Worm (Caenorhabditis elegans) whole organism, midembryonic: Measurements from ENCODE around the gene exc-9.

Experiments used
- T22C8.4 ChIP-seq: fragments of 200-800 bp; sonication (Bioruptor generic); IDR thresholded peaks from 2 replicates; pipeline ENCODE4 v1.3.6; 2022; ENCODE audit warnings: missing genetic modification characterization, missing compliant biosample characterization
- cog-1 ChIP-seq: sonication (generic microtip); optimal IDR thresholded peaks from 2 replicates; lab custom pipeline; 2016; ENCODE audit warnings: missing genetic modification characterization, missing compliant biosample characterization
- flt-1 ChIP-seq: fragments of 200-800 bp; sonication (Bioruptor generic); IDR thresholded peaks from 2 replicates; pipeline ENCODE4 v1.3.6; 2022; ENCODE audit warnings: missing genetic modification characterization, missing compliant biosample characterization
- klf-2 ChIP-seq: fragments of 200-800 bp; sonication (Bioruptor generic); conservative IDR thresholded peaks from 2 replicates; pipeline ENCODE4 v1.3.6; 2022; ENCODE audit warnings: missing genetic modification reagents, missing genetic modification characterization, missing compliant biosample characterization
- med-1 ChIP-seq: sonication (generic microtip); optimal IDR thresholded peaks from 2 replicates; lab custom pipeline; 2017; ENCODE audit warnings: missing genetic modification characterization, mild to moderate bottlenecking, missing compliant biosample characterization, antibody characterized with exemption, missing genetic modification reagents; ENCODE audit not compliant: insufficient read depth
- ref-1 ChIP-seq: fragments of 200-800 bp; sonication (Bioruptor generic); conservative IDR thresholded peaks from 2 replicates; pipeline ENCODE4 v1.3.6; 2022; ENCODE audit warnings: missing genetic modification reagents, missing genetic modification characterization, missing compliant biosample characterization
- tab-1 ChIP-seq: fragments of 200-800 bp; sonication (Bioruptor generic); IDR thresholded peaks from 2 replicates; pipeline ENCODE4 v1.3.6; 2022; ENCODE audit warnings: missing genetic modification characterization, missing compliant biosample characterization
- ztf-23 ChIP-seq: fragments of 200-800 bp; sonication (Bioruptor generic); IDR thresholded peaks from 2 replicates; pipeline ENCODE4 v1.3.6; 2022; ENCODE audit warnings: missing genetic modification reagents, missing genetic modification characterization, missing compliant biosample characterization
- ztf-29 ChIP-seq: fragments of 200-800 bp; sonication (Bioruptor generic); IDR thresholded peaks from 2 replicates; pipeline ENCODE4 v1.3.6; 2022; ENCODE audit warnings: missing genetic modification reagents, missing genetic modification characterization, missing compliant biosample characterization

The exc-9 gene

DNA sequence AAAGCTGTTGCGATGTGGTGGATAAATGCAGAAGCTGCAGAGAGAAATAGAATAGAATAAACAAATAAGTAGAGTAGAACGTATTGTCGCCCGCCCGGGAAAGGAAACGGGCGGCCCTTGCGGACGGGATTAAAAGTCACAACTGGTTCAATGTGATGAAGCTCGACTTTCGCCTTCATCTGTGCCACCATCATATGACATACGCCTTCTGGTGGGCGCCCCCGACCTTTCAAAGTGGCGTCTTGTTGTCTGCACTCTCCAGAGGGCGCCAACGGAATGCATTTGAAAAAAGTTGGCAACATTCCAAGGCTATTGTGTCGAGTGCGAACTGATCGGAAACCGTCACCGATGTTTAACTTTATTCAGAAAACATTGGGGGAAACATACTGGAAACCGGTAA, 2.5 kb upstream of the exc-9 start:
- TF ChIP-seq med-1 (GFP tag; lab: Kevin White, UChicago) (no peak), ztf-29 (GFP tag; lab: Robert Waterston, UW) (no peak), klf-2 (GFP tag; lab: Robert Waterston, UW) (no peak), tab-1 (GFP tag; lab: Robert Waterston, UW) (no peak), ref-1 (GFP tag; lab: Robert Waterston, UW) (no peak), flt-1 (no peak), ztf-23 (GFP tag; lab: Robert Waterston, UW) (no peak), T22C8.4 (GFP tag; lab: Robert Waterston, UW) (no peak), cog-1 (tag; lab: Kevin White, UChicago) (no peak)

ce11 chrIV:7938834-7939233, 2.0 kb downstream of the exc-9 start, which contains the start of gene F20D12.7:
F20D12.7 (minus strand) TSS chrIV:7938934.
- no peak for TF ChIP-seq T22C8.4 (GFP tag; lab: Robert Waterston, UW)
- TF ChIP-seq cog-1 (tag; lab: Kevin White, UChicago), result no peak
- no peak for TF ChIP-seq klf-2 (GFP tag; lab: Robert Waterston, UW)
- no peak for TF ChIP-seq ref-1 (GFP tag; lab: Robert Waterston, UW)
- no peak for TF ChIP-seq ztf-29 (GFP tag; lab: Robert Waterston, UW)
- TF ChIP-seq ztf-23 (GFP tag; lab: Robert Waterston, UW), result no peak
- TF ChIP-seq tab-1 (GFP tag; lab: Robert Waterston, UW), result no peak
- no peak for TF ChIP-seq flt-1
- no peak for TF ChIP-seq med-1 (GFP tag; lab: Kevin White, UChicago)

DNA sequence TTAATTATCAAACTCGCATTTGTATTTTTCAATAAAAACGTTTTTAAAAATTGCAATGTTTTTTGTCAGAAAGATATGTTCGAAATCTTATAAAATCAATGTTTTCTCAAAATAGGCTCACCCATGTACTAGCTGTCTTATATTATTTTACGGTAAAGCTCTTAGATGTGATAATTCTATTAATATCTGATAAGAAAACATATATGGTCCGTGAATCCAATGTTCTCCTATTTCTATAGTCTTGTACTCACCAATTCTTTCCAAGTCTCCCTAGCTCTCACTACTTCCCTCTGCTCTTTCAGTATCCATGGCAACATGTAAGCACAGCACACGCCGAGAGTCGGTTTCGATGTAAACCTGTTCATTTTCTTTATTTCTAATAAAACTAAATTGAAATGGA, 7.1 kb downstream of the exc-9 start, which contains the start of gene bbs-2:
bbs-2 (plus strand) TSS at position 301 of the 400 bp plus-strand sequence.
- TF ChIP-seq ref-1 (GFP tag; lab: Robert Waterston, UW), result no peak
- TF ChIP-seq tab-1 (GFP tag; lab: Robert Waterston, UW), result no peak
- TF ChIP-seq T22C8.4 (GFP tag; lab: Robert Waterston, UW), result no peak
- no peak for TF ChIP-seq cog-1 (tag; lab: Kevin White, UChicago)
- TF ChIP-seq ztf-23 (GFP tag; lab: Robert Waterston, UW), result no peak
- TF ChIP-seq flt-1, result no peak
- no peak for TF ChIP-seq med-1 (GFP tag; lab: Kevin White, UChicago)
- no peak for TF ChIP-seq klf-2 (GFP tag; lab: Robert Waterston, UW)
- TF ChIP-seq ztf-29 (GFP tag; lab: Robert Waterston, UW), result no peak

DNA sequence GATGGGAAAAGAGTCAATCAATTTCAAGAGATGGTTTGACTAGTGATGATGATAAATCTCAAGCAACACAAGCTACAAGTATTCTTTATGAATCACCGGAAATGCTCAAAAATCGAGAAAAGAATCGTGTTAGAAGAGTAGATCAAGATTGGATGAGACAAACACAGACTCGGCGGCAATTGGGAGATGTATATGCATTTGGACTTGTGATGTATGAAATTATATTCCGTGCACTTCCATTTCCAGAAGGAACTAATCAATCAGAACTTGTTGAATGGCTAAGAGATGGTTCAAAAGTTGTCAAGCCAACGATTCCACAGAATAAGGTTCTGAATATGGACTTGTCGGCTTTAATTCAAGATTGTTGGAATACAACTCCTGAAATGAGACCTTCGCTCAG, 8.9 kb downstream of the exc-9 start:
- TF ChIP-seq med-1 (GFP tag; lab: Kevin White, UChicago), result no peak
- TF ChIP-seq klf-2 (GFP tag; lab: Robert Waterston, UW), result no peak
- TF ChIP-seq ztf-29 (GFP tag; lab: Robert Waterston, UW), result no peak
- TF ChIP-seq cog-1 (tag; lab: Kevin White, UChicago), result no peak
- TF ChIP-seq T22C8.4 (GFP tag; lab: Robert Waterston, UW), result no peak

- no peak for TF ChIP-seq cog-1 (tag; lab: Kevin White, UChicago)
- no peak for TF ChIP-seq T22C8.4 (GFP tag; lab: Robert Waterston, UW)
- TF ChIP-seq ztf-23 (GFP tag; lab: Robert Waterston, UW), result no peak
- TF ChIP-seq med-1 (GFP tag; lab: Kevin White, UChicago), result no peak
- no peak for TF ChIP-seq tab-1 (GFP tag; lab: Robert Waterston, UW)
- TF ChIP-seq flt-1, result no peak
- no peak for TF ChIP-seq klf-2 (GFP tag; lab: Robert Waterston, UW)
- TF ChIP-seq ref-1 (GFP tag; lab: Robert Waterston, UW), result no peak
- no peak for TF ChIP-seq ztf-29 (GFP tag; lab: Robert Waterston, UW)
Measured at ce11 chrIV:7927852-7928251, 13.0 kb downstream of the exc-9 start, which contains the start of gene gcy-8. gcy-8 (plus strand) TSS chrIV:7928152.

DNA sequence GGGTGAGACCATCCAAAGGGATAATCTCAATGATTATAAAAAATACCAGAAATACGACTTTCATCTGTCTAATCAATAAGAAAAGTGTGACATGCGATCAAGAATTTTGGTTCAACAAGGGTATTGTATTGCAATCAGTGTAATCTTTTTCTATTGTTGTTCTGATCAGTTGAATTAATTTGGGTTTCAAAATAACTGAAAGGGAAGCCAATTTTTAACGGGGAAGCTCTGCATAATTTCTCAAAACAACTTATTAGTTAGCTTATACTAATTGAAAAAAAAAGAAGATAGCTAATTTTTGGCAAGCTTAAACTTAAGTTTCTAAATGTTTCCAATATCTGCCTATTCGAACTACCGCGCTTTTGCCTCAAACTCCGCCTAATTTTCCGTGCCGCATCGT, 13.6 kb downstream of the exc-9 start, which contains the start of gene C49H3.12:
C49H3.12 (minus strand) TSS at position 101 of the 400 bp plus-strand sequence.
- TF ChIP-seq med-1 (GFP tag; lab: Kevin White, UChicago) (no peak), ref-1 (GFP tag; lab: Robert Waterston, UW) (no peak), T22C8.4 (GFP tag; lab: Robert Waterston, UW) (no peak), klf-2 (GFP tag; lab: Robert Waterston, UW) (no peak), ztf-23 (GFP tag; lab: Robert Waterston, UW) (no peak), ztf-29 (GFP tag; lab: Robert Waterston, UW) (no peak), tab-1 (GFP tag; lab: Robert Waterston, UW) (no peak), cog-1 (tag; lab: Kevin White, UChicago) (no peak), flt-1 (no peak)

- no peak for TF ChIP-seq ref-1 (GFP tag; lab: Robert Waterston, UW)
- TF ChIP-seq T22C8.4 (GFP tag; lab: Robert Waterston, UW), result no peak
- no peak for TF ChIP-seq med-1 (GFP tag; lab: Kevin White, UChicago)
- no peak for TF ChIP-seq klf-2 (GFP tag; lab: Robert Waterston, UW)
- TF ChIP-seq flt-1, result no peak
Measured at ce11 chrIV:7926102-7926840, 14.5 kb downstream of the exc-9 start, which contains the start of gene rps-2. rps-2 (minus strand) TSS chrIV:7926391.

DNA sequence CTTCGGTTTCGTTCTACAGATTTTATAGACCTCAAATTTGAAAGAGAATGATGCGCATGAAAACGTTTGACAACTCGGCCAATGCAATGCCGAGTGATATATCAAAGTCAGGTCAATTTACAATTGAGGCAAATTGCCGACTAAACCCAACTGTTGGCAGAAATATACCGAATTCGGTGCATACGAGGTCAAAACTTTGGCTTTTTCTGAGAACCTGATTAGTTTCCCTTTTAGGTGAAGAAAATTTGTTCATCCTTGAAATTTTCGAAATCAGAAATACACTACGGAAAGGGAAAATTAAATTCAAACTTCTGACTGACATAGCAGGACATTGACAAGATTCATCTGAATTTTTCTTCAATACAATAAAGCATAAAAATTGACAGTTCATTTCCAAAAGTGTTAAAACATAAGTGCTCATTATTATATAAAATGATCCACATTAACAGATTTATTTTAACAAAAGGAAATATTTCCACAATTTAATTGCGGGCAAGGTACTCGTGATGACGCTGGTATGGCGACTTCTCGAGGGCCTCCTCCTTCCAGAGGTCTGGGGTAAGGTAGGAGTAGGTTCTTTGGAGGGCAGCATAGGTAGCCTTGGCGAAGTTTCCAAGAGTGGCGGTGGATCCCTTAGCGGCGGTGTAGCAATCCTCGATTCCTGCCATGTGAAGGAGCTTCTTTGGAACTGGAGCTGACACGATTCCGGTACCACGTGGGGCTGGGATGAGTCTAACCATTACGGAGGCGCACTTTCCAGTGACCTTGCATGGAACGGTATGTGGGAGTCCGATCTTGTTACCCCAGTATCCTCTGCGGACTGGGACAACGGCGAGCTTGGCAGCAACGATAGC, 15.6 kb downstream of the exc-9 start:
- TF ChIP-seq med-1 (GFP tag; lab: Kevin White, UChicago), result no peak
- no peak for TF ChIP-seq cog-1 (tag; lab: Kevin White, UChicago)
- no peak for TF ChIP-seq flt-1
- no peak for TF ChIP-seq ztf-29 (GFP tag; lab: Robert Waterston, UW)
- no peak for TF ChIP-seq ref-1 (GFP tag; lab: Robert Waterston, UW)
- TF ChIP-seq tab-1 (GFP tag; lab: Robert Waterston, UW), result no peak
- no peak for TF ChIP-seq ztf-23 (GFP tag; lab: Robert Waterston, UW)
- TF ChIP-seq klf-2 (GFP tag; lab: Robert Waterston, UW), result no peak
- no peak for TF ChIP-seq T22C8.4 (GFP tag; lab: Robert Waterston, UW)
